Fruit fly (Drosophila melanogaster) whole organism, wandering third instar larva: Measurements from ENCODE around the gene CG13784.

Experiments
- CG32264 ChIP-seq: fragments of 200-800 bp; sonication (Bioruptor generic); optimal IDR thresholded peaks from 2 replicates; lab custom pipeline; 2016; ENCODE audit warnings: missing biosample characterization, missing genetic modification characterization
- CrebA ChIP-seq: fragments of 200-800 bp; sonication (Bioruptor generic); optimal IDR thresholded peaks from 2 replicates; lab custom pipeline; 2016; ENCODE audit warnings: missing biosample characterization, mild to moderate bottlenecking, missing genetic modification characterization, borderline replicate concordance
- Dfd ChIP-seq: fragments of >200 bp; optimal IDR thresholded peaks from 2 replicates; lab custom pipeline; 2017; ENCODE audit warnings: missing biosample characterization, missing genetic modification characterization
- Dif ChIP-seq: fragments of 200-275, 200-300 bp; sonication (Bioruptor generic); optimal IDR thresholded peaks from 2 replicates; lab custom pipeline; 2018; ENCODE audit warnings: missing biosample characterization, missing genetic modification characterization; ENCODE audit not compliant: partially characterized antibody
- GATAd ChIP-seq: sonication (Bioruptor generic); optimal IDR thresholded peaks from 2 replicates; lab custom pipeline; 2016; ENCODE audit warnings: missing biosample characterization, missing genetic modification characterization
- HLH106 ChIP-seq: fragments of 200-800 bp; optimal IDR thresholded peaks from 3 replicates; lab custom pipeline; 2019; ENCODE audit warnings: missing biosample characterization, mild to moderate bottlenecking, missing genetic modification characterization, moderate library complexity
- Hnf4 ChIP-seq: fragments of 200-800 bp; sonication (Bioruptor generic); optimal IDR thresholded peaks from 2 replicates; lab custom pipeline; 2016; ENCODE audit warnings: missing biosample characterization, mild to moderate bottlenecking, missing genetic modification characterization
- Hr78 ChIP-seq: fragments of >200 bp; optimal IDR thresholded peaks from 2 replicates; lab custom pipeline; 2017; ENCODE audit warnings: missing biosample characterization, missing genetic modification characterization
- Hr83 ChIP-seq: fragments of 200-300 bp; sonication (Bioruptor generic); optimal IDR thresholded peaks from 2 replicates; lab custom pipeline; 2016; ENCODE audit warnings: missing biosample characterization, mild to moderate bottlenecking, missing genetic modification characterization, moderate library complexity; ENCODE audit not compliant: poor library complexity, severe bottlenecking
- Jra ChIP-seq: sonication (Bioruptor generic); optimal IDR thresholded peaks from 2 replicates; lab custom pipeline; 2016; ENCODE audit warnings: missing biosample characterization, missing genetic modification characterization
- Mio ChIP-seq: sonication (Bioruptor generic); optimal IDR thresholded peaks from 2 replicates; lab custom pipeline; 2016; ENCODE audit warnings: missing biosample characterization, missing genetic modification characterization
- OdsH ChIP-seq: fragments of 200-800 bp; sonication (Bioruptor generic); optimal IDR thresholded peaks from 2 replicates; lab custom pipeline; 2016; ENCODE audit warnings: missing biosample characterization, mild to moderate bottlenecking, missing genetic modification characterization
- Rel ChIP-seq, 2 experiments: fragments of 200-800 bp; sonication (Bioruptor generic) in 1 of 2; optimal IDR thresholded peaks; 2 replicates in 1 of 2; 3 replicates in 1 of 2; lab custom pipeline; 2016 to 2019; ENCODE audit warnings: mild to moderate bottlenecking in 2 of 2, missing biosample characterization in 2 of 2, missing genetic modification characterization in 2 of 2, moderate library complexity in 1 of 2
- Vsx2 ChIP-seq: fragments of 200-300, 225-300 bp; sonication (Bioruptor generic); optimal IDR thresholded peaks from 2 replicates; lab custom pipeline; 2018; ENCODE audit warnings: missing biosample characterization, missing genetic modification characterization; ENCODE audit not compliant: partially characterized antibody
- br ChIP-seq: fragments of 200-800 bp; sonication (Bioruptor generic); optimal IDR thresholded peaks from 2 replicates; lab custom pipeline; 2016; ENCODE audit warnings: missing biosample characterization, missing genetic modification characterization
- dl ChIP-seq, 2 experiments: fragments of 175-275, 200-275 bp in 1 of 2; fragments of 200-275 bp in 1 of 2; sonication (Bioruptor generic); optimal IDR thresholded peaks; lab custom pipeline; 2018; ENCODE audit warnings: mild to moderate bottlenecking in 2 of 2, missing biosample characterization in 2 of 2, missing genetic modification characterization in 2 of 2, moderate library complexity in 2 of 2; ENCODE audit not compliant: partially characterized antibody in 2 of 2, insufficient read depth in 1 of 2
- dmrt93B ChIP-seq: fragments of 200-800 bp; sonication (Bioruptor generic); optimal IDR thresholded peaks from 2 replicates; lab custom pipeline; 2018; ENCODE audit warnings: missing biosample characterization, mild to moderate bottlenecking, missing genetic modification characterization
- dsf ChIP-seq: sonication (Bioruptor generic); optimal IDR thresholded peaks from 2 replicates; lab custom pipeline; 2016; ENCODE audit warnings: missing biosample characterization, missing genetic modification characterization, borderline replicate concordance
- ey ChIP-seq: fragments of 200-800 bp; sonication (Bioruptor generic); optimal IDR thresholded peaks from 2 replicates; lab custom pipeline; 2016; ENCODE audit warnings: missing biosample characterization, missing genetic modification characterization
- foxo ChIP-seq, 2 experiments: fragments of 200-800 bp; sonication (Bioruptor generic); optimal IDR thresholded peaks; 2 replicates in 1 of 2; 3 replicates in 1 of 2; lab custom pipeline; 2016 to 2017; ENCODE audit warnings: missing biosample characterization in 2 of 2, missing genetic modification characterization in 2 of 2
- fru ChIP-seq: fragments of 200-800 bp; sonication (Bioruptor generic); optimal IDR thresholded peaks from 3 replicates; lab custom pipeline; 2016; ENCODE audit warnings: missing biosample characterization, mild to moderate bottlenecking, missing genetic modification characterization
- lola ChIP-seq: fragments of >200 bp; optimal IDR thresholded peaks from 2 replicates; lab custom pipeline; 2017; ENCODE audit warnings: missing biosample characterization, missing genetic modification characterization
- sage ChIP-seq: fragments of 200-800 bp; sonication (Bioruptor generic); optimal IDR thresholded peaks from 2 replicates; lab custom pipeline; 2016; ENCODE audit warnings: missing biosample characterization, mild to moderate bottlenecking, missing genetic modification characterization
- sv ChIP-seq: fragments of 200-800 bp; sonication (Bioruptor generic); optimal IDR thresholded peaks from 3 replicates; lab custom pipeline; 2016; ENCODE audit warnings: missing biosample characterization, missing genetic modification characterization
- tai ChIP-seq: sonication (Bioruptor generic); optimal IDR thresholded peaks from 2 replicates; lab custom pipeline; 2016; ENCODE audit warnings: missing biosample characterization, missing genetic modification characterization
- woc ChIP-seq: sonication (Bioruptor generic); optimal IDR thresholded peaks from 2 replicates; lab custom pipeline; 2016; ENCODE audit warnings: missing biosample characterization, mild to moderate bottlenecking, missing genetic modification characterization

Gene CG13784

DNA sequence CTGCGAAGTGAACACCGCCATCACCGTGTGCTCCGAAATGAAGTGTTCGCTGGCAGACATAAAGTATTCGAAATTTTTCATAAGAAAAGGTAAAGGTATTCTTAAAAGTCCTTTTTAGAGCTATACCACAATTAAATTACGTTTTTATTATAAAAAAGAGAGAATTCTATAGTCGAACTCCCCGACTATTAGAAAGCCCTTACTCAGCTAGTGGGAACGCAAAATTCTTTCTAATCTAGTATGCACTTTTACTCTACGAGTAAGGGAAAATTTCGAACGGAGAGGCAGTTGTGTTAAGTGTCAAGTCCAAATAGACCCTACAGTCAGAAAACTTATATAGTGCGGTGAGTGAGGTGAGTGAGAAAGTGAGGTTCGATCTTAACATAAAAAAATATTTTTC lies 37.4 kb upstream of the CG13784 start, which contains the start of gene CG31909:
TSS of gene CG31909 (plus strand) at position 301 of the 400 bp plus-strand sequence.
- TF ChIP-seq Dfd (GFP tag; lab: Kevin White, UChicago) = no peak
- TF ChIP-seq woc (GFP tag; lab: Kevin White, UChicago) = no peak
- no peak for TF ChIP-seq dsf
- TF ChIP-seq Rel (GFP tag; optimal IDR thresholded peaks at IDR 0.05; lab: Kevin White, UChicago) = no peak
- TF ChIP-seq Rel (tag; optimal IDR thresholded peaks at IDR 0.05; lab: Kevin White, UChicago) = no peak
- no peak for TF ChIP-seq Hr78 (GFP tag; lab: Kevin White, UChicago)
- no peak for TF ChIP-seq Hr83 (GFP tag; lab: Kevin White, UChicago)
- TF ChIP-seq Vsx2 (GFP tag; lab: Kevin White, UChicago) = no peak
- no peak for TF ChIP-seq OdsH (GFP tag; lab: Kevin White, UChicago)
- no peak for TF ChIP-seq foxo (GFP tag; optimal IDR thresholded peaks at IDR 0.05; lab: Kevin White, UChicago)
- TF ChIP-seq HLH106 (tag; lab: Kevin White, UChicago) = no peak
- no peak for TF ChIP-seq Jra
- no peak for TF ChIP-seq br (GFP tag; lab: Kevin White, UChicago)
- TF ChIP-seq ey (GFP tag; lab: Kevin White, UChicago) = no peak
- no peak for TF ChIP-seq tai
- no peak for TF ChIP-seq sv (GFP tag; lab: Kevin White, UChicago)
- TF ChIP-seq lola (GFP tag; lab: Kevin White, UChicago) = no peak

DNA sequence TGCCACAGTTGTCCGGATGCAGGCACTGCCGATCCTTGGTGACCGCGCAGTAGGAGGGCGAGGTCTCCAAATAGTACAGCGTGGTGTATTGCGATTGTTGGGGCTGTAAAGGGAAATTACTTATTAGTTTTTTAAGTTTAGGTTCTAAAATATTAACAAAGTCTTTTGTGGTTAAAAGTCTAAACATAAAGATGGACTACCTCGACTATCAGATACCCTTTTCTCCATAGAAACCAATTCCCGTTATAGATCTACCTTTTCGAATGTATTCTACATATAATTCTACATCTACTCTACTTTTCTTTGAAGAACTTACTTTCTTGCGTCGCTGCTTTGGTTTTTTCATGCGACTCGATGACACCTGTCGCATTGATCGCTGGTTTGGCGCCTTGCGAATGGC lies 36.3 kb upstream of the CG13784 start:
- TF ChIP-seq Hnf4 = no peak
- no peak for TF ChIP-seq dmrt93B (GFP tag; lab: Kevin White, UChicago)
- no peak for TF ChIP-seq dl (GFP tag; optimal IDR thresholded peaks at IDR 0.05; lab: Kevin White, UChicago; ENCODE audit: insufficient read depth in 1 of 2, partially characterized antibody in 2 of 2)
- no peak for TF ChIP-seq br (GFP tag; lab: Kevin White, UChicago)
- TF ChIP-seq Hr78 (GFP tag; lab: Kevin White, UChicago) = no peak
- TF ChIP-seq CrebA (GFP tag; lab: Kevin White, UChicago) = no peak

DNA sequence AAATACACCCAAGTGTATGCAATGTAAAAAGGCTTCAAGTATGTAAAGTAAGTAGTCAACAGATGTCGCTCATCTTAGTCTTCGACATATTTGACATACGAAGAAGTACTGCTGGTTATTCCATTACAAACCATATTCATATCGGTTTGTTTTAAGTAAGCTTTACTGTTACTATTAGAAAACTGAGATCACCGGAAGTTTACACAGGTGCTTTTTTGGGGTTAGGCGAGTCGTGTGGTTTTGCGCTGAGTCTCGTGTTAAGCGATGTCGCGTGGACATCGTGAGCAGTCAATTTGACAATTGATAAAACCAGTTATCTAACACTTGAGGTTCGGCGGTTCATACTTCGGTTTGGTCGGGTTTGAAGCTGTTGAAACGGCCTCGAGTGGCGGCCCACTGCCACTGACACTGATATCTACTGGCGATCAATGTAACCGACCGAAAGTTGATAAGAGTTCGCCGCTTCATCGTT lies 34.9 kb upstream of the CG13784 start:
- TF ChIP-seq Hr83 (GFP tag; lab: Kevin White, UChicago) = no peak
- no peak for TF ChIP-seq sage (GFP tag; lab: Kevin White, UChicago)
- TF ChIP-seq Hnf4 = no peak
- no peak for TF ChIP-seq fru (GFP tag; lab: Kevin White, UChicago)
- no peak for TF ChIP-seq GATAd (GFP tag; lab: Kevin White, UChicago)
- TF ChIP-seq, all 38 proteins: peak for 0

DNA sequence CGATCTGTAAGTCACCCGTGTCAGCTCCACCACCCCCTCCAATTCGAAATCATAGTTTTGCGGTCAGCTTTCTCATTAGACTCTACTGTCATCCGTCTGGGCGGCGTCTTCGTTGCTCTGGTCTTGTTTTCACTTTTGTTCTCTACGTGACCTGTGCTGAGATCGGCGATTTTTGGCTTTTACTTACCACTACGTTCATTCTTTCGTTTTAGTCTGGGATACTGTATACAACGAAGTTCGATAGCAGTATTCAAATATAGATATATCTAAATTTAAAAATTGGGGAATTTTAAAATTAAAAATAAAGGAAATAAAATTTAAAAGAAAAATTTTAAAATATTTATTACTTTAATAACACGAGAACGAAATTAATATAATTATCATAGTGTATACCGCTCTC lies 33.0 kb upstream of the CG13784 start, which contains the start of gene CG13786:
TSS of gene CG13786 (minus strand) at position 101 of the 400 bp plus-strand sequence.
- TF ChIP-seq Hr78 (GFP tag; lab: Kevin White, UChicago) (no peak), GATAd (GFP tag; lab: Kevin White, UChicago) (no peak), HLH106 (tag; lab: Kevin White, UChicago) (no peak)

DNA sequence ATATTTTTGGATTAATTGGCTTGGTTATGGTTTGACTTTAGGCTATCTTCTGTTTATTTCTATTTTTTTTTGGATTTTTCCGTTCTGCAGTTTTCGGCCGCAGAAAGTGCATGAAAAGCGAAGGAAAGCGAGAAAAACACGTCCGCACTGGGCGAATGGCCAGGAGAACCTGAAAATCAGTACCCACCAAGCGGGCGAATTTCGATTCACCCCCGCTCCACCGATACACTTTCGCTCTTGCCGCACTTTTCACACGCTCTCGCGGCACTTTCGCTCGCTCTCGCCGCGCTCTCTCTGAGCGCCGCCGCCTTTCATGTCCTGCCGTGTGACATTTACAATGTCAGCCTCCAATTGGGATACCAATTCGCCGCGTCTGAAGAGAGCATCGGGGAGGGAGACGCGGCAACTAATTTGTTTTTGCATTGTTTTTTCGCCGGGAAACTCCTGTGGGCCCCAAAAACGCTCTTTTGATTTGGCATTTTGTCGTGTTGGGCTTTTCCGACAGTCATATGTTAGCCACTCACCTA lies 29.5 kb upstream of the CG13784 start, which contains the start of gene Ndae1:
TSS of gene Ndae1 (minus strand) at position 51 of the 527 bp plus-strand sequence.
- TF ChIP-seq Vsx2 (GFP tag; lab: Kevin White, UChicago) = peak; percentile 13
- peak in 1 of 2 experiments; percentile 23 for TF ChIP-seq dl (GFP tag; optimal IDR thresholded peaks at IDR 0.05; lab: Kevin White, UChicago; ENCODE audit: insufficient read depth in 1 of 2, partially characterized antibody in 2 of 2)
- TF ChIP-seq Dfd (GFP tag; lab: Kevin White, UChicago) = no peak
- no peak for TF ChIP-seq CG32264 (GFP tag; lab: Kevin White, UChicago)
- TF ChIP-seq Mio (GFP tag; lab: Kevin White, UChicago) = no peak
- peak; percentile 45 for TF ChIP-seq Dif (GFP tag; lab: Kevin White, UChicago)
- TF ChIP-seq woc (GFP tag; lab: Kevin White, UChicago) = no peak
- TF ChIP-seq sv (GFP tag; lab: Kevin White, UChicago) = no peak
- no peak for TF ChIP-seq Hr83 (GFP tag; lab: Kevin White, UChicago)
- no peak for TF ChIP-seq br (GFP tag; lab: Kevin White, UChicago)
